Fruit fly (Drosophila melanogaster) whole organism, embryonic: ENCODE measurements around the gene CG18598.

Experiments
- CG10274 ChIP-seq: fragments of 200-800 bp; sonication (Bioruptor generic); optimal IDR thresholded peaks from 3 replicates; lab custom pipeline; 2017; ENCODE audit warnings: missing biosample characterization, mild to moderate bottlenecking, missing genetic modification characterization
- CG10959 ChIP-seq: fragments of 200-800 bp; sonication (Bioruptor generic); IDR thresholded peaks from 2 replicates; pipeline ENCODE4 v1.3.6; 2022; ENCODE audit warnings: missing biosample characterization, missing genetic modification characterization
- CG11696 ChIP-seq: fragments of 200-800 bp; sonication (Bioruptor generic); IDR thresholded peaks from 2 replicates; pipeline ENCODE4 v1.3.6; 2022; ENCODE audit warnings: missing biosample characterization, missing genetic modification characterization
- CG13287 ChIP-seq: fragments of 200-800 bp; sonication (Bioruptor generic); IDR thresholded peaks from 2 replicates; pipeline ENCODE4 v1.3.6; 2022; ENCODE audit warnings: missing biosample characterization, missing genetic modification characterization; ENCODE audit not compliant: partially characterized antibody
- CG16779 ChIP-seq: fragments of 200-800 bp; sonication (Bioruptor generic); IDR thresholded peaks from 2 replicates; pipeline ENCODE4 v1.3.6; 2022; ENCODE audit warnings: missing biosample characterization, missing genetic modification characterization
- CG17186 ChIP-seq: fragments of 200-800 bp; sonication (Bioruptor generic); optimal IDR thresholded peaks from 3 replicates; lab custom pipeline; 2017; ENCODE audit warnings: missing biosample characterization, missing genetic modification reagents, missing genetic modification characterization
- CG17361 ChIP-seq: fragments of 200-800 bp; sonication (Bioruptor generic); IDR thresholded peaks from 3 replicates; pipeline ENCODE4 v1.3.6; 2022; ENCODE audit warnings: missing biosample characterization, missing genetic modification characterization
- CG1832 ChIP-seq: fragments of 200-800 bp; sonication (Bioruptor generic); optimal IDR thresholded peaks from 2 replicates; lab custom pipeline; 2017; ENCODE audit warnings: missing biosample characterization, mild to moderate bottlenecking, missing genetic modification characterization, inconsistent platforms
- CG18764 ChIP-seq: fragments of 200-800 bp; sonication (Bioruptor generic); optimal IDR thresholded peaks from 3 replicates; lab custom pipeline; 2016; ENCODE audit warnings: missing biosample characterization, missing genetic modification characterization
- CG32532 ChIP-seq: fragments of 200-800 bp; sonication (Bioruptor generic); IDR thresholded peaks from 2 replicates; pipeline ENCODE4 v1.3.6; 2022; ENCODE audit warnings: missing biosample characterization, missing genetic modification characterization
- CG32772 ChIP-seq: fragments of 200-800 bp; sonication (Bioruptor generic); IDR thresholded peaks from 2 replicates; pipeline ENCODE4 v1.3.6; 2022; ENCODE audit warnings: missing biosample characterization, missing genetic modification characterization
- CG3407 ChIP-seq: fragments of 200-800 bp; sonication (Bioruptor generic); optimal IDR thresholded peaks from 2 replicates; lab custom pipeline; 2018; ENCODE audit warnings: missing biosample characterization, mild to moderate bottlenecking, missing genetic modification characterization
- CG4282 ChIP-seq: fragments of 200-800 bp; sonication (Bioruptor generic); optimal IDR thresholded peaks from 2 replicates; lab custom pipeline; 2016; ENCODE audit warnings: missing biosample characterization, missing genetic modification characterization
- CG6765 ChIP-seq: fragments of 200-800 bp; sonication (Bioruptor generic); optimal IDR thresholded peaks from 3 replicates; lab custom pipeline; 2017; ENCODE audit warnings: missing biosample characterization, mild to moderate bottlenecking, missing genetic modification characterization
- CG6791 ChIP-seq: fragments of 200-800 bp; sonication (Bioruptor generic); IDR thresholded peaks from 3 replicates; pipeline ENCODE4 v1.3.6; 2022; ENCODE audit warnings: missing biosample characterization, missing genetic modification characterization; ENCODE audit not compliant: partially characterized antibody
- Drgx ChIP-seq: fragments of 200-800 bp; sonication (Bioruptor generic); IDR thresholded peaks from 2 replicates; pipeline ENCODE4 v1.3.6; 2022; ENCODE audit warnings: missing biosample characterization, missing genetic modification characterization
- E2f1 ChIP-seq: fragments of 200-800 bp; sonication (Bioruptor generic); IDR thresholded peaks from 2 replicates; pipeline ENCODE4 v1.3.6; 2022; ENCODE audit warnings: missing biosample characterization, missing genetic modification characterization
- Hmr ChIP-seq: fragments of 200-800 bp; sonication (Bioruptor generic); optimal IDR thresholded peaks from 3 replicates; lab custom pipeline; 2017; ENCODE audit warnings: mild to moderate bottlenecking, missing biosample characterization, missing genetic modification reagents, missing genetic modification characterization
- Kr ChIP-seq: fragments of 200-800 bp; sonication (Bioruptor generic); optimal IDR thresholded peaks from 2 replicates; lab custom pipeline; 2017; ENCODE audit warnings: missing biosample characterization, mild to moderate bottlenecking, missing genetic modification characterization
- MTF-1 ChIP-seq: fragments of 200-800 bp; sonication (Bioruptor generic); optimal IDR thresholded peaks from 2 replicates; lab custom pipeline; 2018; ENCODE audit warnings: missing biosample characterization, mild to moderate bottlenecking, missing genetic modification characterization, borderline replicate concordance
- Max ChIP-seq: fragments of 200-800 bp; sonication (Bioruptor generic); optimal IDR thresholded peaks from 2 replicates; lab custom pipeline; 2016; ENCODE audit warnings: missing biosample characterization, mild to moderate bottlenecking, missing genetic modification characterization
- Nf-YA ChIP-seq: fragments of 200-800 bp; sonication (Bioruptor generic); IDR thresholded peaks from 2 replicates; pipeline ENCODE4 v1.3.6; 2022; ENCODE audit warnings: missing biosample characterization, missing genetic modification characterization
- NfI ChIP-seq: fragments of 200-800 bp; sonication (Bioruptor generic); optimal IDR thresholded peaks from 3 replicates; lab custom pipeline; 2018; ENCODE audit warnings: missing biosample characterization, mild to moderate bottlenecking, missing genetic modification characterization, moderate library complexity
- Rx ChIP-seq: fragments of 200-800 bp; sonication (Bioruptor generic); IDR thresholded peaks from 2 replicates; pipeline ENCODE4 v1.3.6; 2022; ENCODE audit warnings: missing biosample characterization, missing genetic modification characterization
- Sry-δ ChIP-seq: fragments of 200-800 bp; sonication (Bioruptor generic); optimal IDR thresholded peaks from 2 replicates; lab custom pipeline; 2016; ENCODE audit warnings: missing biosample characterization, missing genetic modification characterization
- Ssrp ChIP-seq: fragments of 200-800 bp; sonication (Bioruptor generic); optimal IDR thresholded peaks from 2 replicates; lab custom pipeline; 2018; ENCODE audit warnings: missing biosample characterization, mild to moderate bottlenecking, missing genetic modification characterization, moderate library complexity
- Stat92E ChIP-seq, 3 experiments: fragments of >200 bp in 2 of 3; fragments of 200-800 bp in 1 of 3; sonication (Bioruptor generic) in 1 of 3; optimal IDR thresholded peaks; 2 replicates each; lab custom pipeline; 2017 to 2019; ENCODE audit warnings: missing biosample characterization in 3 of 3, missing genetic modification characterization in 3 of 3, mild to moderate bottlenecking in 1 of 3, moderate library complexity in 1 of 3
- aop ChIP-seq: fragments of 200-800 bp; sonication (Bioruptor generic); IDR thresholded peaks from 2 replicates; pipeline ENCODE4 v1.3.6; 2022; ENCODE audit warnings: missing biosample characterization, missing genetic modification characterization
- ase ChIP-seq: fragments of 200-800 bp; sonication (Bioruptor generic); IDR thresholded peaks from 3 replicates; pipeline ENCODE4 v1.3.6; 2022; ENCODE audit warnings: missing biosample characterization, missing genetic modification characterization
- chm ChIP-seq: fragments of 200-800 bp; sonication (Bioruptor generic); IDR thresholded peaks from 2 replicates; pipeline ENCODE4 v1.3.6; 2022; ENCODE audit warnings: missing biosample characterization, missing genetic modification characterization
- crol ChIP-seq: fragments of 200-800 bp; sonication (Bioruptor generic); IDR thresholded peaks from 2 replicates; pipeline ENCODE4 v1.3.6; 2022; ENCODE audit warnings: missing biosample characterization, missing genetic modification characterization
- crp ChIP-seq, 2 experiments: fragments of 200-800 bp; sonication (Bioruptor generic); optimal IDR thresholded peaks; 2 replicates in 1 of 2; 3 replicates in 1 of 2; lab custom pipeline; 2017; ENCODE audit warnings: missing biosample characterization in 2 of 2, missing genetic modification characterization in 2 of 2, mild to moderate bottlenecking in 1 of 2, moderate library complexity in 1 of 2
- cwo ChIP-seq: fragments of 200-800 bp; sonication (Bioruptor generic); optimal IDR thresholded peaks from 3 replicates; lab custom pipeline; 2017; ENCODE audit warnings: missing biosample characterization, missing genetic modification characterization, mild to moderate bottlenecking, moderate library complexity, missing genetic modification reagents
- ftz-f1 ChIP-seq: fragments of 200-800 bp; sonication (Bioruptor generic); optimal IDR thresholded peaks from 2 replicates; lab custom pipeline; 2016; ENCODE audit warnings: missing biosample characterization, missing genetic modification characterization
- fu2 ChIP-seq: fragments of 200-800 bp; sonication (Bioruptor generic); optimal IDR thresholded peaks from 2 replicates; lab custom pipeline; 2016; ENCODE audit warnings: missing biosample characterization, missing genetic modification characterization
- gcm ChIP-seq: fragments of 200-800 bp; sonication (Bioruptor generic); optimal IDR thresholded peaks from 2 replicates; lab custom pipeline; 2019; ENCODE audit warnings: missing biosample characterization, mild to moderate bottlenecking, missing genetic modification characterization, moderate library complexity
- gcm2 ChIP-seq: fragments of 200-800 bp; sonication (Bioruptor generic); optimal IDR thresholded peaks from 2 replicates; lab custom pipeline; 2016; ENCODE audit warnings: missing biosample characterization, missing genetic modification characterization
- grn ChIP-seq: fragments of 200-800 bp; sonication (Bioruptor generic); optimal IDR thresholded peaks from 3 replicates; lab custom pipeline; 2017; ENCODE audit warnings: missing biosample characterization, missing genetic modification characterization
- gsb ChIP-seq: fragments of 200-800 bp; sonication (Bioruptor generic); IDR thresholded peaks from 2 replicates; pipeline ENCODE4 v1.3.6; 2022; ENCODE audit warnings: missing biosample characterization, missing genetic modification characterization
- kni ChIP-seq: fragments of 200-800 bp; sonication (Bioruptor generic); optimal IDR thresholded peaks from 3 replicates; lab custom pipeline; 2017; ENCODE audit warnings: mild to moderate bottlenecking, missing biosample characterization, missing genetic modification reagents, missing genetic modification characterization
- lbe ChIP-seq: fragments of 200-800 bp; sonication (Bioruptor generic); optimal IDR thresholded peaks from 2 replicates; lab custom pipeline; 2016; ENCODE audit warnings: missing biosample characterization, mild to moderate bottlenecking, missing genetic modification characterization
- lola ChIP-seq, 3 experiments: fragments of >200 bp in 2 of 3; fragments of 200-800 bp in 1 of 3; sonication (Bioruptor generic) in 1 of 3; optimal IDR thresholded peaks; 2 replicates each; lab custom pipeline; 2017 to 2019; ENCODE audit warnings: missing biosample characterization in 3 of 3, missing genetic modification characterization in 3 of 3, mild to moderate bottlenecking in 1 of 3, moderate library complexity in 1 of 3
- nerfin-1 ChIP-seq: fragments of 200-800 bp; sonication (Bioruptor generic); optimal IDR thresholded peaks from 3 replicates; lab custom pipeline; 2019; ENCODE audit warnings: missing biosample characterization, mild to moderate bottlenecking, missing genetic modification characterization, moderate library complexity
- nmo ChIP-seq: fragments of 200-800 bp; sonication (Bioruptor generic); optimal IDR thresholded peaks from 2 replicates; lab custom pipeline; 2018; ENCODE audit warnings: missing biosample characterization, mild to moderate bottlenecking, missing genetic modification characterization, moderate library complexity
- phol ChIP-seq: fragments of 200-800 bp; sonication (Bioruptor generic); optimal IDR thresholded peaks from 3 replicates; lab custom pipeline; 2018; ENCODE audit warnings: missing biosample characterization, mild to moderate bottlenecking, missing genetic modification characterization, moderate library complexity
- pita ChIP-seq: fragments of 200-800 bp; sonication (Bioruptor generic); optimal IDR thresholded peaks from 2 replicates; lab custom pipeline; 2017; ENCODE audit warnings: missing biosample characterization, mild to moderate bottlenecking, missing genetic modification characterization
- pnt ChIP-seq: fragments of 200-800 bp; sonication (Bioruptor generic); optimal IDR thresholded peaks from 3 replicates; lab custom pipeline; 2016; ENCODE audit warnings: missing biosample characterization, missing genetic modification characterization
- shn ChIP-seq: fragments of 200-800 bp; sonication (Bioruptor generic); optimal IDR thresholded peaks from 3 replicates; lab custom pipeline; 2016; ENCODE audit warnings: missing biosample characterization, missing genetic modification characterization
- slou ChIP-seq: fragments of 200-800 bp; sonication (Bioruptor generic); optimal IDR thresholded peaks from 3 replicates; lab custom pipeline; 2016; ENCODE audit warnings: missing biosample characterization, missing genetic modification characterization
- tll ChIP-seq, 2 experiments: fragments of 200-800 bp in 1 of 2; fragments of >200 bp in 1 of 2; sonication (Bioruptor generic) in 1 of 2; optimal IDR thresholded peaks; 2 replicates each; lab custom pipeline; 2017 to 2019; ENCODE audit warnings: missing biosample characterization in 2 of 2, missing genetic modification characterization in 2 of 2, mild to moderate bottlenecking in 1 of 2, moderate library complexity in 1 of 2
- zfh2 ChIP-seq: fragments of 200-800 bp; sonication (Bioruptor generic); optimal IDR thresholded peaks from 2 replicates; lab custom pipeline; 2016; ENCODE audit warnings: missing biosample characterization, missing genetic modification characterization

Gene CG18598

DNA sequence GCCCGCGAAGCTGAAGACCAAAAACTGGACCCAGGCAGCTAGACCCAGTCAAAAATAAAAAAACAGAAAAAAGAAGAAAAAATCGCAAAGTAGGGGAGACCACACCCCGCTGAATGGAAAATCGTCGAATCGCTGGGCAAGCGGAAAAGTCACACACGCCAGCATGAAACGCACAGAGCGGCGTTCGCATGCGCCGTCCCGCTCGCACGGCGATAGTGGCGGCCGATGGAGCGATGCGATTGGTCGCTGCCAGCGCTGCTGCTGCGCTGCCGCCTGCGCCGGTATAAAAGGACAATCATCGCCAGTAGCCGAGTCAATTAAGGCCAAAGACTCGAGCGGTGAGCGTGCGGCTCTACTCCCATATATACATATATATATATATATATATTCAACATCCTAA lies 15.0 kb upstream of the CG18598 start, which contains the start of gene repo (continued):
- no peak for TF ChIP-seq crol
- no peak for TF ChIP-seq pita (GFP tag; lab: Kevin White, UChicago)
- no peak for TF ChIP-seq nmo
- no peak for TF ChIP-seq grn
- TF ChIP-seq lbe (GFP tag; lab: Kevin White, UChicago): no peak
- TF ChIP-seq lola (GFP tag; optimal IDR thresholded peaks at IDR 0.05; lab: Kevin White, UChicago): no peak
- TF ChIP-seq Nf-YA (GFP tag; lab: Robert Waterston, UW): peak; percentile 89
- no peak for TF ChIP-seq NfI (GFP tag; lab: Kevin White, UChicago)
- TF ChIP-seq CG17361 (GFP tag; lab: Robert Waterston, UW): no peak
- TF ChIP-seq CG6791 (GFP tag; lab: Robert Waterston, UW): peak; percentile 56; the same call in 2 of the 3 replicates
- TF ChIP-seq chm (GFP tag; lab: Robert Waterston, UW): peak; percentile 25; the same call in 1 of the 2 replicates
- TF ChIP-seq Ssrp: no peak
- TF ChIP-seq gcm (GFP tag; lab: Kevin White, UChicago): peak; percentile 93
- TF ChIP-seq Stat92E (GFP tag; optimal IDR thresholded peaks at IDR 0.05; lab: Kevin White, UChicago): no peak
- no peak for TF ChIP-seq Hmr (GFP tag; lab: Kevin White, UChicago)
- TF ChIP-seq fu2 (GFP tag; lab: Kevin White, UChicago): no peak
- no peak for TF ChIP-seq slou (GFP tag; lab: Kevin White, UChicago)
- no peak for TF ChIP-seq E2f1
- TF ChIP-seq pnt (GFP tag; lab: Kevin White, UChicago): no peak
- no peak for TF ChIP-seq CG13287 (GFP tag; lab: Robert Waterston, UW)
- TF ChIP-seq CG1832 (GFP tag; lab: Kevin White, UChicago): peak; percentile 90
- no peak for TF ChIP-seq CG6765 (GFP tag; lab: Kevin White, UChicago)
- no peak for TF ChIP-seq Kr (GFP tag; lab: Kevin White, UChicago)
- no peak for TF ChIP-seq gcm2 (GFP tag; lab: Kevin White, UChicago)
- no peak for TF ChIP-seq Rx (GFP tag; lab: Robert Waterston, UW)
- TF ChIP-seq CG4282 (GFP tag; lab: Kevin White, UChicago): no peak
- peak in 1 of 2 experiments; percentile 51 for TF ChIP-seq tll (GFP tag; optimal IDR thresholded peaks at IDR 0.05; lab: Kevin White, UChicago)
- TF ChIP-seq Drgx: no peak
- no peak for TF ChIP-seq CG10274 (GFP tag; lab: Kevin White, UChicago)
- TF ChIP-seq MTF-1 (GFP tag; lab: Kevin White, UChicago): no peak
- no peak for TF ChIP-seq crp (GFP tag; optimal IDR thresholded peaks at IDR 0.05; lab: Kevin White, UChicago)
- no peak for TF ChIP-seq ftz-f1 (GFP tag; lab: Kevin White, UChicago)
- no peak for TF ChIP-seq Max (GFP tag; lab: Kevin White, UChicago)
- no peak for TF ChIP-seq zfh2 (GFP tag; lab: Kevin White, UChicago)
- TF ChIP-seq cwo (GFP tag; lab: Kevin White, UChicago): no peak
- TF ChIP-seq kni (GFP tag; lab: Kevin White, UChicago): no peak
- no peak for TF ChIP-seq CG16779 (GFP tag; lab: Robert Waterston, UW)
- TF ChIP-seq nerfin-1 (tag; lab: Kevin White, UChicago): peak; percentile 43
- TF ChIP-seq CG10959: no peak
- no peak for TF ChIP-seq gsb (GFP tag; lab: Robert Waterston, UW)
- TF ChIP-seq CG11696: no peak
- TF ChIP-seq CG17186 (GFP tag; lab: Kevin White, UChicago): no peak
- no peak for TF ChIP-seq shn (GFP tag; lab: Kevin White, UChicago)
- TF ChIP-seq CG18764 (GFP tag; lab: Kevin White, UChicago): no peak
- TF ChIP-seq CG32532 (GFP tag; lab: Robert Waterston, UW): peak; percentile 31; the same call in 1 of the 2 replicates
- TF ChIP-seq CG32772: peak; percentile 36; the same call in 1 of the 2 replicates
- no peak for TF ChIP-seq Sry-δ (GFP tag; lab: Kevin White, UChicago)
- no peak for TF ChIP-seq phol (tag; lab: Kevin White, UChicago)
- TF ChIP-seq aop: no peak
- TF ChIP-seq ase (GFP tag; lab: Robert Waterston, UW): no peak
- no peak for TF ChIP-seq CG3407 (GFP tag; lab: Kevin White, UChicago)
